Worm (Caenorhabditis elegans): Measurements from ENCODE around the gene M01D1.12.

DNA sequence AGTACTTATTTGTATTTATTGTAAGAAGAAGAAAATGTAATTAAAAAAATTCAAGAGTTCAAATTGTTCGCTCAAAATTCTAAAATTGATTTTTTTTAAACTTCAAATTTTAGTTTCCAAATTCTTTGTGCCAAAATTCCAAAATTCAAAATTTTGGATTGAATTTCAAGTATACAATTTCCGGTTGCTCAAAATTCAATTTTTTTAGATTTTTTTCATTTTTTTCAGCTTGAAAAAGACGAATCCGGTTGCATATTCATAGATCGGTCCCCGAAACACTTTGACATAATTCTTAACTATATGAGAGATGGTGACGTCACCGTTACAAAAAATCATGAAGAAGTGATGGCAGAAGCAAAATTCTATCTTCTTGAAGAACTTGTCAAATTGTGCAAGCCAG is 45.3 kb downstream of the M01D1.12 start, which contains the start of gene K02E7.4:
- TF ChIP-seq cnd-1 (tag; optimal IDR thresholded peaks at IDR 0.05) (no peak), ztf-11 (tag; optimal IDR thresholded peaks at IDR 0.05) (no peak), ces-1 (GFP tag; optimal IDR thresholded peaks at IDR 0.05) (no peak), unc-62 (GFP tag; optimal IDR thresholded peaks at IDR 0.05) (no peak), hlh-1 (tag; optimal IDR thresholded peaks at IDR 0.05) (no peak), mep-1 (tag; optimal IDR thresholded peaks at IDR 0.05) (no peak)

Measured in whole organism, mixed stage, embryonic.